Fruit fly (Drosophila melanogaster) whole organism, embryonic: ENCODE data around the gene Gpdh3.

ENCODE experiments used
- Blimp-1 ChIP-seq: fragments of 200-800 bp; sonication (Bioruptor generic); optimal IDR thresholded peaks from 3 replicates; lab custom pipeline; 2018; ENCODE audit warnings: missing biosample characterization, missing genetic modification characterization, mild to moderate bottlenecking, moderate library complexity, missing genetic modification reagents
- CG10147 ChIP-seq: fragments of 200-800 bp; sonication (Bioruptor generic); optimal IDR thresholded peaks from 2 replicates; lab custom pipeline; 2019; ENCODE audit warnings: missing biosample characterization, mild to moderate bottlenecking, missing genetic modification characterization, moderate library complexity
- CG11093 ChIP-seq: fragments of 200-800 bp; sonication (Bioruptor generic); IDR thresholded peaks from 3 replicates; pipeline ENCODE4 v1.3.6; 2022; ENCODE audit warnings: missing biosample characterization, missing genetic modification characterization
- CG15601 ChIP-seq: fragments of 200-800 bp; sonication (Bioruptor generic); optimal IDR thresholded peaks from 3 replicates; lab custom pipeline; 2019; ENCODE audit warnings: missing biosample characterization, mild to moderate bottlenecking, missing genetic modification characterization, moderate library complexity
- CG1603 ChIP-seq: fragments of 200-800 bp; sonication (Bioruptor generic); optimal IDR thresholded peaks from 2 replicates; lab custom pipeline; 2019; ENCODE audit warnings: missing biosample characterization, mild to moderate bottlenecking, missing genetic modification characterization, moderate library complexity
- CG17361 ChIP-seq: fragments of 200-800 bp; sonication (Bioruptor generic); IDR thresholded peaks from 3 replicates; pipeline ENCODE4 v1.3.6; 2022; ENCODE audit warnings: missing biosample characterization, missing genetic modification characterization
- CG2129 ChIP-seq: fragments of 200-800 bp; sonication (Bioruptor generic); IDR thresholded peaks from 2 replicates; pipeline ENCODE4 v1.3.6; 2022; ENCODE audit warnings: missing biosample characterization, missing genetic modification characterization; ENCODE audit not compliant: partially characterized antibody
- CG34422 ChIP-seq: fragments of 200-800 bp; sonication (Bioruptor generic); IDR thresholded peaks from 3 replicates; pipeline ENCODE4 v1.3.6; 2022; ENCODE audit warnings: missing biosample characterization, missing genetic modification characterization
- CG43689 ChIP-seq: fragments of 200-800 bp; sonication (Bioruptor generic); IDR thresholded peaks from 2 replicates; pipeline ENCODE4 v1.3.6; 2022; ENCODE audit warnings: missing biosample characterization, missing genetic modification characterization
- CG6765 ChIP-seq: fragments of 200-800 bp; sonication (Bioruptor generic); optimal IDR thresholded peaks from 3 replicates; lab custom pipeline; 2017; ENCODE audit warnings: missing biosample characterization, mild to moderate bottlenecking, missing genetic modification characterization
- CG6813 ChIP-seq: fragments of 200-800 bp; sonication (Bioruptor generic); optimal IDR thresholded peaks from 2 replicates; lab custom pipeline; 2017; ENCODE audit warnings: missing biosample characterization, missing genetic modification characterization, mild to moderate bottlenecking, moderate library complexity, missing genetic modification reagents
- CG6854 ChIP-seq: fragments of 200-800 bp; sonication (Bioruptor generic); optimal IDR thresholded peaks from 3 replicates; lab custom pipeline; 2017; ENCODE audit warnings: missing biosample characterization, mild to moderate bottlenecking, missing genetic modification characterization
- CG7987 ChIP-seq: fragments of 200-800 bp; sonication (Bioruptor generic); optimal IDR thresholded peaks from 2 replicates; lab custom pipeline; 2018; ENCODE audit warnings: missing biosample characterization, mild to moderate bottlenecking, missing genetic modification characterization, moderate library complexity
- CG8089 ChIP-seq: fragments of 200-800 bp; sonication (Bioruptor generic); optimal IDR thresholded peaks from 3 replicates; lab custom pipeline; 2016; ENCODE audit warnings: missing biosample characterization, missing genetic modification characterization
- CG8290 ChIP-seq, 3 experiments: fragments of 200-800 bp; sonication (Bioruptor generic); optimal IDR thresholded peaks; 2 replicates each; lab custom pipeline; 2016 to 2019; ENCODE audit warnings: missing biosample characterization in 3 of 3, missing genetic modification characterization in 3 of 3, mild to moderate bottlenecking in 2 of 3, moderate library complexity in 1 of 3
- CkIIα-i1 ChIP-seq: fragments of 200-800 bp; sonication (Bioruptor generic); IDR thresholded peaks from 2 replicates; pipeline ENCODE4 v1.3.6; 2022; ENCODE audit warnings: missing biosample characterization, missing genetic modification characterization
- D19A ChIP-seq: fragments of 200-800 bp; optimal IDR thresholded peaks from 3 replicates; lab custom pipeline; 2019; ENCODE audit warnings: missing biosample characterization, mild to moderate bottlenecking, missing genetic modification characterization, moderate library complexity
- E2f2 ChIP-seq: fragments of 200-800 bp; sonication (Bioruptor generic); IDR thresholded peaks from 2 replicates; pipeline ENCODE4 v1.3.6; 2022; ENCODE audit warnings: missing biosample characterization, missing genetic modification characterization
- Hey ChIP-seq: fragments of 200-800 bp; sonication (Bioruptor generic); optimal IDR thresholded peaks from 3 replicates; lab custom pipeline; 2018; ENCODE audit warnings: missing biosample characterization, mild to moderate bottlenecking, missing genetic modification characterization
- Hmr ChIP-seq: fragments of 200-800 bp; sonication (Bioruptor generic); optimal IDR thresholded peaks from 3 replicates; lab custom pipeline; 2017; ENCODE audit warnings: mild to moderate bottlenecking, missing biosample characterization, missing genetic modification reagents, missing genetic modification characterization
- Hmx ChIP-seq: fragments of 200-800 bp; sonication (Bioruptor generic); optimal IDR thresholded peaks from 2 replicates; lab custom pipeline; 2016; ENCODE audit warnings: missing biosample characterization, missing genetic modification characterization
- MTF-1 ChIP-seq: fragments of 200-800 bp; sonication (Bioruptor generic); optimal IDR thresholded peaks from 2 replicates; lab custom pipeline; 2018; ENCODE audit warnings: missing biosample characterization, mild to moderate bottlenecking, missing genetic modification characterization, borderline replicate concordance
- Myb ChIP-seq: fragments of 200-800 bp; sonication (Bioruptor generic); optimal IDR thresholded peaks from 2 replicates; lab custom pipeline; 2016; ENCODE audit warnings: missing biosample characterization, missing genetic modification characterization
- NFAT ChIP-seq: fragments of 200-800 bp; sonication (Bioruptor generic); IDR thresholded peaks from 2 replicates; pipeline ENCODE4 v1.3.6; 2022; ENCODE audit warnings: missing biosample characterization, missing genetic modification characterization
- Rx ChIP-seq: fragments of 200-800 bp; sonication (Bioruptor generic); IDR thresholded peaks from 2 replicates; pipeline ENCODE4 v1.3.6; 2022; ENCODE audit warnings: missing biosample characterization, missing genetic modification characterization
- Six4 ChIP-seq: fragments of 200-800 bp; sonication (Bioruptor generic); optimal IDR thresholded peaks from 2 replicates; lab custom pipeline; 2016; ENCODE audit warnings: missing biosample characterization, missing genetic modification characterization
- ase ChIP-seq: fragments of 200-800 bp; sonication (Bioruptor generic); IDR thresholded peaks from 3 replicates; pipeline ENCODE4 v1.3.6; 2022; ENCODE audit warnings: missing biosample characterization, missing genetic modification characterization
- az2 ChIP-seq: fragments of 200-800 bp; sonication (Bioruptor generic); optimal IDR thresholded peaks from 3 replicates; lab custom pipeline; 2016; ENCODE audit warnings: missing biosample characterization, missing genetic modification characterization
- chif ChIP-seq, 2 experiments: fragments of 200-800 bp; sonication (Bioruptor generic); optimal IDR thresholded peaks; 3 replicates each; lab custom pipeline; 2016; ENCODE audit warnings: missing biosample characterization in 2 of 2, missing genetic modification characterization in 2 of 2
- chinmo ChIP-seq: fragments of 200-800 bp; sonication (Bioruptor generic); IDR thresholded peaks from 4 replicates; pipeline ENCODE4 v1.3.6; 2022; ENCODE audit warnings: missing biosample characterization, missing genetic modification characterization; ENCODE audit not compliant: partially characterized antibody
- emc ChIP-seq: fragments of 200-800 bp; sonication (Bioruptor generic); optimal IDR thresholded peaks from 2 replicates; lab custom pipeline; 2016; ENCODE audit warnings: missing biosample characterization, missing genetic modification characterization
- eve ChIP-seq, 2 experiments: fragments of >200 bp; optimal IDR thresholded peaks; 2 replicates each; lab custom pipeline; 2017; ENCODE audit warnings: missing biosample characterization in 2 of 2, missing genetic modification characterization in 2 of 2
- her ChIP-seq: fragments of 200-800 bp; sonication (Bioruptor generic); optimal IDR thresholded peaks from 2 replicates; lab custom pipeline; 2016; ENCODE audit warnings: missing biosample characterization, missing genetic modification characterization
- hth ChIP-seq: fragments of >200 bp; optimal IDR thresholded peaks from 2 replicates; lab custom pipeline; 2017; ENCODE audit warnings: inconsistent platforms
- kni ChIP-seq: fragments of 200-800 bp; sonication (Bioruptor generic); optimal IDR thresholded peaks from 3 replicates; lab custom pipeline; 2017; ENCODE audit warnings: mild to moderate bottlenecking, missing biosample characterization, missing genetic modification reagents, missing genetic modification characterization
- mirr ChIP-seq: fragments of 200-800 bp; sonication (Bioruptor generic); optimal IDR thresholded peaks from 3 replicates; lab custom pipeline; 2018; ENCODE audit warnings: missing biosample characterization, mild to moderate bottlenecking, missing genetic modification characterization
- p53 ChIP-seq: fragments of 200-800 bp; sonication (Bioruptor generic); optimal IDR thresholded peaks from 2 replicates; lab custom pipeline; 2016; ENCODE audit warnings: missing biosample characterization, missing genetic modification characterization
- pb ChIP-seq: fragments of 200-800 bp; sonication (Bioruptor generic); optimal IDR thresholded peaks from 3 replicates; lab custom pipeline; 2016; ENCODE audit warnings: missing biosample characterization, missing genetic modification characterization
- pzg ChIP-seq: fragments of 200-800 bp; sonication (Bioruptor generic); optimal IDR thresholded peaks from 3 replicates; lab custom pipeline; 2018; ENCODE audit warnings: missing biosample characterization, mild to moderate bottlenecking, missing genetic modification characterization, moderate library complexity
- salm ChIP-seq: fragments of 200-800 bp; sonication (Bioruptor generic); optimal IDR thresholded peaks from 2 replicates; lab custom pipeline; 2018; ENCODE audit warnings: missing biosample characterization, mild to moderate bottlenecking, missing genetic modification characterization
- schlank ChIP-seq: fragments of 200-800 bp; sonication (Bioruptor generic); optimal IDR thresholded peaks from 2 replicates; lab custom pipeline; 2018; ENCODE audit warnings: missing biosample characterization, mild to moderate bottlenecking, missing genetic modification characterization
- sens ChIP-seq: fragments of 200-800 bp; sonication (Bioruptor generic); peaks from one replicate; lab custom pipeline; 2016; ENCODE audit warnings: missing biosample characterization, missing genetic modification characterization
- sr ChIP-seq: fragments of 200-800 bp; sonication (Bioruptor generic); IDR thresholded peaks from 3 replicates; pipeline ENCODE4 v1.3.6; 2022; ENCODE audit warnings: missing biosample characterization, missing genetic modification characterization
- toy ChIP-seq: fragments of 200-800 bp; sonication (Bioruptor generic); IDR thresholded peaks from 2 replicates; pipeline ENCODE4 v1.3.6; 2022; ENCODE audit warnings: missing biosample characterization, missing genetic modification characterization
- ttk ChIP-seq: fragments of 200-800 bp; sonication (Bioruptor generic); IDR thresholded peaks from 2 replicates; pipeline ENCODE4 v2.1.2; 2022; ENCODE audit warnings: missing biosample characterization, missing genetic modification characterization
- tup ChIP-seq: fragments of 200-800 bp; sonication (Bioruptor generic); optimal IDR thresholded peaks from 2 replicates; lab custom pipeline; 2016; ENCODE audit warnings: missing biosample characterization, mild to moderate bottlenecking, missing genetic modification characterization, moderate library complexity
- unc-4 ChIP-seq: fragments of 200-800 bp; sonication (Bioruptor generic); IDR thresholded peaks from 2 replicates; pipeline ENCODE4 v1.3.6; 2022; ENCODE audit warnings: missing biosample characterization, missing genetic modification characterization; ENCODE audit not compliant: partially characterized antibody
- unpg ChIP-seq: fragments of 200-800 bp; sonication (Bioruptor generic); optimal IDR thresholded peaks from 3 replicates; lab custom pipeline; 2018; ENCODE audit warnings: missing biosample characterization, mild to moderate bottlenecking, missing genetic modification characterization, moderate library complexity
- vfl ChIP-seq: fragments of 200-800 bp; sonication (Bioruptor generic); optimal IDR thresholded peaks from 2 replicates; lab custom pipeline; 2016; ENCODE audit warnings: missing biosample characterization, missing genetic modification characterization
- zen ChIP-seq: fragments of 200-800 bp; sonication (Bioruptor generic); optimal IDR thresholded peaks from 3 replicates; lab custom pipeline; 2018; ENCODE audit warnings: missing biosample characterization, mild to moderate bottlenecking, missing genetic modification characterization, moderate library complexity

The Gpdh3 gene

dm6 chr3R:22358810-22359209 is 23.0 kb upstream of the Gpdh3 start (continued):
- TF ChIP-seq mirr (GFP tag; lab: Kevin White, UChicago) (no peak), CG15601 (tag; lab: Kevin White, UChicago) (peak; percentile 86), Hey (no peak), ttk (peak; percentile 72), vfl (GFP tag; lab: Kevin White, UChicago) (no peak), schlank (tag; lab: Kevin White, UChicago) (no peak), CG34422 (GFP tag; lab: Robert Waterston, UW) (peak; percentile 62; the same call in 1 of the 3 replicates), Blimp-1 (GFP tag; lab: Kevin White, UChicago) (peak; percentile 88), p53 (GFP tag; lab: Kevin White, UChicago) (no peak), CG8290 (GFP tag; optimal IDR thresholded peaks at IDR 0.05; lab: Kevin White, UChicago) (no peak), CG8290 (tag; optimal IDR thresholded peaks at IDR 0.05; lab: Kevin White, UChicago) (peak; percentile 36 to 81), sr (GFP tag; lab: Robert Waterston, UW) (peak; percentile 22; the same call in 1 of the 3 replicates), CG6854 (no peak), salm (tag; lab: Kevin White, UChicago) (no peak), CG6813 (GFP tag; lab: Kevin White, UChicago) (peak; percentile 86), ase (GFP tag; lab: Robert Waterston, UW) (peak; percentile 62; the same call in 2 of the 3 replicates), chif (GFP tag; optimal IDR thresholded peaks at IDR 0.05; lab: Kevin White, UChicago) (peak; percentile 52 to 60), CG43689 (GFP tag; lab: Robert Waterston, UW) (0 out of 2 replicates have a peak, but pooled peaks have one; percentile 27), zen (tag; lab: Kevin White, UChicago) (peak; percentile 72), hth (no peak), NFAT (GFP tag; lab: Robert Waterston, UW) (0 out of 2 replicates have a peak, but pooled peaks have one; percentile 31), sens (GFP tag; lab: Kevin White, UChicago) (peak; percentile 94), CkIIα-i1 (GFP tag; lab: Robert Waterston, UW) (no peak), Myb (GFP tag; lab: Kevin White, UChicago) (no peak), CG17361 (peak; percentile 83), eve (GFP tag; optimal IDR thresholded peaks at IDR 0.05; lab: Kevin White, UChicago) (no peak), Rx (GFP tag; lab: Robert Waterston, UW) (peak; percentile 54; the same call in 1 of the 2 replicates), Six4 (GFP tag; lab: Kevin White, UChicago) (peak; percentile 59), CG8089 (GFP tag; lab: Kevin White, UChicago) (peak; percentile 59), CG10147 (GFP tag; lab: Kevin White, UChicago) (peak; percentile 40), toy (GFP tag; lab: Robert Waterston, UW) (no peak), az2 (GFP tag; lab: Kevin White, UChicago) (peak; percentile 65), CG2129 (no peak), Hmx (GFP tag; lab: Kevin White, UChicago) (no peak), chinmo (no peak), Hmr (GFP tag; lab: Kevin White, UChicago) (peak; percentile 32), MTF-1 (GFP tag; lab: Kevin White, UChicago) (peak; percentile 44), unpg (peak; percentile 69), kni (GFP tag; lab: Kevin White, UChicago) (peak; percentile 78), CG6765 (no peak), CG11093 (GFP tag; lab: Robert Waterston, UW) (peak; percentile 54; the same call in 2 of the 3 replicates), emc (GFP tag; lab: Kevin White, UChicago) (no peak), CG7987 (GFP tag; lab: Kevin White, UChicago) (peak; percentile 82), unc-4 (GFP tag; lab: Robert Waterston, UW) (no peak), her (GFP tag; lab: Kevin White, UChicago) (no peak), CG1603 (peak; percentile 85), D19A (tag; lab: Kevin White, UChicago) (peak; percentile 60), pzg (no peak), tup (GFP tag; lab: Kevin White, UChicago) (peak; percentile 67), E2f2 (GFP tag; lab: Robert Waterston, UW) (peak; percentile 54; the same call in 1 of the 2 replicates), pb (GFP tag; lab: Kevin White, UChicago) (no peak)
